Worm (Caenorhabditis elegans) whole organism, L3 larva: Measurements from ENCODE around the gene ZK1098.6.

Experiments
- elt-1 ChIP-seq: fragments of 150-350 bp; optimal IDR thresholded peaks from 2 replicates; lab custom pipeline; 2014; ENCODE audit warnings: missing biosample characterization, missing genetic modification characterization
- fos-1 ChIP-seq: fragments of 150-350 bp; optimal IDR thresholded peaks from 2 replicates; lab custom pipeline; 2014; ENCODE audit warnings: missing biosample characterization, missing genetic modification characterization
- nhr-11 ChIP-seq: fragments of 150-350 bp; optimal IDR thresholded peaks from 2 replicates; lab custom pipeline; 2014; ENCODE audit warnings: missing biosample characterization, missing genetic modification characterization
- nhr-237 ChIP-seq: fragments of 150-350 bp; optimal IDR thresholded peaks from 2 replicates; lab custom pipeline; 2014; ENCODE audit warnings: missing biosample characterization, missing genetic modification characterization
- sea-2 ChIP-seq: fragments of 150-350 bp; sonication (generic microtip); optimal IDR thresholded peaks from 4 replicates; lab custom pipeline; 2014; ENCODE audit warnings: missing biosample characterization, missing genetic modification reagents, missing genetic modification characterization
- skn-1 ChIP-seq: fragments of 150-350 bp; optimal IDR thresholded peaks from 2 replicates; lab custom pipeline; 2014; ENCODE audit warnings: missing biosample characterization, missing genetic modification characterization
- snpc-4 ChIP-seq: fragments of 150-350 bp; optimal IDR thresholded peaks from 2 replicates; lab custom pipeline; 2014; ENCODE audit warnings: missing biosample characterization, missing genetic modification characterization
- ztf-11 ChIP-seq: fragments of 150-350 bp; optimal IDR thresholded peaks from 2 replicates; lab custom pipeline; 2014; ENCODE audit warnings: missing biosample characterization, missing genetic modification characterization

DNA sequence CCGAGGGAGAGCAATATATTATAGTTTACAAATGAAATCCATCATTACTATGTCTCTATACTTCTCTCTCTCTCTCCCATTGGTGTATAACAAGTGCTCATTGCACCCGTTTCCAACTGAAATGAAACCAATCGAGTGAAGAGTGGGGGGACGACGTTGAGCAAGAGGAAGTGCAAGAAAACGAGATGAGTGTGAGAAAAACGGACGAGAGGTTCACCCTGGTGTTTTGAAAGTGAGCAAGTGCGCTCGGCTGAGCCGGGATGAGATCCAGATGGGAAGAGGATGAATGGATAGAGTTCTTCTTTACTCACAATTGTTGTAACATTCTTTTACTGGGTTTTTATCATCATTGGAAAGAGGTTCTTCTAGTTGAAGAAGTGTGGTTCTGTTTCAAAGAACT is 43.2 kb upstream of the ZK1098.6 start:
- TF ChIP-seq sea-2 (no peak), fos-1 (tag; lab: Kevin White, UChicago) (no peak), snpc-4 (tag; lab: Kevin White, UChicago) (no peak), nhr-11 (tag; lab: Kevin White, UChicago) (no peak), nhr-237 (no peak), skn-1 (tag; lab: Kevin White, UChicago) (no peak), elt-1 (tag; lab: Kevin White, UChicago) (no peak), ztf-11 (tag; lab: Kevin White, UChicago) (no peak)
